Fruit fly (Drosophila melanogaster): ENCODE measurements around the gene CG10621.

- TF ChIP-seq ovo (GFP tag; optimal IDR thresholded peaks at IDR 0.05) (no peak), Crg-1 (GFP tag; optimal IDR thresholded peaks at IDR 0.05) (no peak), CG33017 (tag; optimal IDR thresholded peaks at IDR 0.05) (no peak), tj (GFP tag; optimal IDR thresholded peaks at IDR 0.05) (no peak), Clk (GFP tag; optimal IDR thresholded peaks at IDR 0.05) (no peak), kay (GFP tag; ENCODE audit: borderline replicate concordance) (no peak), Mnt (GFP tag; optimal IDR thresholded peaks at IDR 0.05) (no peak), CG12768 (GFP tag; optimal IDR thresholded peaks at IDR 0.05) (no peak), CG14711 (tag; optimal IDR thresholded peaks at IDR 0.05) (no peak), CG11617 (GFP tag; optimal IDR thresholded peaks at IDR 0.05) (no peak), CG7045 (GFP tag; optimal IDR thresholded peaks at IDR 0.05) (no peak), Hr96 (GFP tag; optimal IDR thresholded peaks at IDR 0.05) (no peak), CG5204 (GFP tag; optimal IDR thresholded peaks at IDR 0.05) (no peak), cnc (optimal IDR thresholded peaks at IDR 0.05) (no peak)
Measured at dm6 chr2L:18917584-18917983, 36.6 kb downstream of the CG10621 start.
